Fruit fly (Drosophila melanogaster) whole organism: ENCODE results near the gene amrt.

Experiments used
- CG8478 ChIP-seq: fragments of >200 bp; optimal IDR thresholded peaks from 2 replicates; lab custom pipeline; 2018; ENCODE audit warnings: inconsistent platforms
- Dll ChIP-seq: fragments of >200 bp; optimal IDR thresholded peaks from 2 replicates; lab custom pipeline; 2017
- EcR ChIP-seq, 2 experiments: fragments of >200 bp; optimal IDR thresholded peaks; 2 replicates each; lab custom pipeline; 2017; ENCODE audit warnings: missing biosample characterization in 2 of 2, missing genetic modification characterization in 2 of 2, missing genetic modification reagents in 2 of 2
- pan ChIP-seq: fragments of >200 bp; optimal IDR thresholded peaks from 2 replicates; lab custom pipeline; 2017
- psq ChIP-seq: fragments of >200 bp; optimal IDR thresholded peaks from 2 replicates; lab custom pipeline; 2017
- usp ChIP-seq: fragments of >200 bp; optimal IDR thresholded peaks from 2 replicates; lab custom pipeline; 2017; ENCODE audit warnings: missing biosample characterization, missing genetic modification characterization, mixed read lengths

Gene amrt

dm6 chrX:13761762-13762371, 20.4 kb upstream of the amrt start:
- TF ChIP-seq Dll (lab: Kevin White, UChicago) = peak; percentile 3
- no peak for TF ChIP-seq usp (GFP tag; lab: Kevin White, UChicago)

- TF ChIP-seq EcR (GFP tag; optimal IDR thresholded peaks at IDR 0.05; lab: Kevin White, UChicago) = no peak
- TF ChIP-seq psq (lab: Kevin White, UChicago) = no peak
- no peak for TF ChIP-seq CG8478 (lab: Kevin White, UChicago)
- no peak for TF ChIP-seq pan (lab: Kevin White, UChicago)
- TF ChIP-seq usp (GFP tag; lab: Kevin White, UChicago) = no peak
- no peak for TF ChIP-seq Dll (lab: Kevin White, UChicago)
Measured at dm6 chrX:13762372-13762883, 19.8 kb upstream of the amrt start, which contains the start of gene rdgB. rdgB (plus strand) TSS chrX:13762752.

- TF ChIP-seq psq (lab: Kevin White, UChicago) (no peak), Dll (lab: Kevin White, UChicago) (no peak), usp (GFP tag; lab: Kevin White, UChicago) (no peak), EcR (GFP tag; optimal IDR thresholded peaks at IDR 0.05; lab: Kevin White, UChicago) (no peak), pan (lab: Kevin White, UChicago) (no peak), CG8478 (lab: Kevin White, UChicago) (no peak)
Measured at dm6 chrX:13764397-13765119, 17.7 kb upstream of the amrt start.

- no peak for TF ChIP-seq usp (GFP tag; lab: Kevin White, UChicago)
- TF ChIP-seq EcR (GFP tag; optimal IDR thresholded peaks at IDR 0.05; lab: Kevin White, UChicago) = no peak
Measured at dm6 chrX:13765217-13765616, 17.0 kb upstream of the amrt start.

dm6 chrX:13766495-13766894, 15.8 kb upstream of the amrt start:
- TF ChIP-seq CG8478 (lab: Kevin White, UChicago) (no peak), psq (lab: Kevin White, UChicago) (no peak), usp (GFP tag; lab: Kevin White, UChicago) (no peak), pan (lab: Kevin White, UChicago) (no peak), Dll (lab: Kevin White, UChicago) (no peak), EcR (GFP tag; optimal IDR thresholded peaks at IDR 0.05; lab: Kevin White, UChicago) (no peak)

- TF ChIP-seq CG8478 (lab: Kevin White, UChicago) = no peak
Measured at dm6 chrX:13770768-13771167, 11.5 kb upstream of the amrt start.

- no peak for TF ChIP-seq EcR (GFP tag; optimal IDR thresholded peaks at IDR 0.05; lab: Kevin White, UChicago)
- no peak for TF ChIP-seq CG8478 (lab: Kevin White, UChicago)
- TF ChIP-seq psq (lab: Kevin White, UChicago) = no peak
- TF ChIP-seq usp (GFP tag; lab: Kevin White, UChicago) = no peak
- TF ChIP-seq pan (lab: Kevin White, UChicago) = no peak
- no peak for TF ChIP-seq Dll (lab: Kevin White, UChicago)
Measured at dm6 chrX:13778568-13778967, 3.7 kb upstream of the amrt start.

dm6 chrX:13779696-13780095, 2.6 kb upstream of the amrt start:
- no peak for TF ChIP-seq usp (GFP tag; lab: Kevin White, UChicago)
- no peak for TF ChIP-seq psq (lab: Kevin White, UChicago)

- TF ChIP-seq pan (lab: Kevin White, UChicago) (no peak), psq (lab: Kevin White, UChicago) (no peak), Dll (lab: Kevin White, UChicago) (no peak), CG8478 (lab: Kevin White, UChicago) (no peak), EcR (GFP tag; optimal IDR thresholded peaks at IDR 0.05; lab: Kevin White, UChicago) (no peak), usp (GFP tag; lab: Kevin White, UChicago) (no peak)
Measured at dm6 chrX:13783534-13783949, 1.3 kb downstream of the amrt start, which contains the start of gene inaE. inaE (plus strand) TSS chrX:13783714.

- TF ChIP-seq usp (GFP tag; lab: Kevin White, UChicago) = no peak
- no peak for TF ChIP-seq pan (lab: Kevin White, UChicago)
- TF ChIP-seq EcR (GFP tag; optimal IDR thresholded peaks at IDR 0.05; lab: Kevin White, UChicago) = no peak
- no peak for TF ChIP-seq Dll (lab: Kevin White, UChicago)
- no peak for TF ChIP-seq CG8478 (lab: Kevin White, UChicago)
- TF ChIP-seq psq (lab: Kevin White, UChicago) = no peak
Measured at dm6 chrX:13783958-13784907, 2.0 kb downstream of the amrt start.

- TF ChIP-seq Dll (lab: Kevin White, UChicago) (no peak), pan (lab: Kevin White, UChicago) (no peak), psq (lab: Kevin White, UChicago) (no peak), CG8478 (lab: Kevin White, UChicago) (no peak), EcR (GFP tag; optimal IDR thresholded peaks at IDR 0.05; lab: Kevin White, UChicago) (no peak), usp (GFP tag; lab: Kevin White, UChicago) (no peak)
Measured at dm6 chrX:13786037-13786667, 3.9 kb downstream of the amrt start.
